Fruit fly (Drosophila melanogaster) whole organism, wandering third instar larva: ENCODE results near the gene mus304.
A peak's percentile ranks its signal among the peaks of the same experiment; 100 is the strongest.

Experiments
- Dfd ChIP-seq: fragments of >200 bp; optimal IDR thresholded peaks from 2 replicates; lab custom pipeline; 2017; ENCODE audit warnings: missing biosample characterization, missing genetic modification characterization
- Dif ChIP-seq: fragments of 200-275, 200-300 bp; sonication (Bioruptor generic); optimal IDR thresholded peaks from 2 replicates; lab custom pipeline; 2018; ENCODE audit warnings: missing biosample characterization, missing genetic modification characterization; ENCODE audit not compliant: partially characterized antibody
- HLH106 ChIP-seq: fragments of 200-800 bp; optimal IDR thresholded peaks from 3 replicates; lab custom pipeline; 2019; ENCODE audit warnings: missing biosample characterization, mild to moderate bottlenecking, missing genetic modification characterization, moderate library complexity
- Hr78 ChIP-seq: fragments of >200 bp; optimal IDR thresholded peaks from 2 replicates; lab custom pipeline; 2017; ENCODE audit warnings: missing biosample characterization, missing genetic modification characterization
- Mio ChIP-seq: sonication (Bioruptor generic); optimal IDR thresholded peaks from 2 replicates; lab custom pipeline; 2016; ENCODE audit warnings: missing biosample characterization, missing genetic modification characterization
- Myc ChIP-seq: fragments of >200 bp; optimal IDR thresholded peaks from 2 replicates; lab custom pipeline; 2017
- Sp1 ChIP-seq: fragments of 200-800 bp; sonication (Bioruptor generic); optimal IDR thresholded peaks from 3 replicates; lab custom pipeline; 2019; ENCODE audit warnings: missing biosample characterization, mild to moderate bottlenecking, missing genetic modification characterization, moderate library complexity
- foxo ChIP-seq, 2 experiments: fragments of 200-800 bp; sonication (Bioruptor generic); optimal IDR thresholded peaks; 2 replicates in 1 of 2; 3 replicates in 1 of 2; lab custom pipeline; 2016 to 2017; ENCODE audit warnings: missing biosample characterization in 2 of 2, missing genetic modification characterization in 2 of 2
- psq ChIP-seq: fragments of 200-800 bp; sonication (Bioruptor generic); optimal IDR thresholded peaks from 3 replicates; lab custom pipeline; 2017; ENCODE audit warnings: missing biosample characterization, mild to moderate bottlenecking, missing genetic modification characterization, moderate library complexity
- usp ChIP-seq: fragments of >200 bp; optimal IDR thresholded peaks from 2 replicates; lab custom pipeline; 2017; ENCODE audit warnings: missing biosample characterization, missing genetic modification characterization
- woc ChIP-seq: sonication (Bioruptor generic); optimal IDR thresholded peaks from 2 replicates; lab custom pipeline; 2016; ENCODE audit warnings: missing biosample characterization, mild to moderate bottlenecking, missing genetic modification characterization

DNA sequence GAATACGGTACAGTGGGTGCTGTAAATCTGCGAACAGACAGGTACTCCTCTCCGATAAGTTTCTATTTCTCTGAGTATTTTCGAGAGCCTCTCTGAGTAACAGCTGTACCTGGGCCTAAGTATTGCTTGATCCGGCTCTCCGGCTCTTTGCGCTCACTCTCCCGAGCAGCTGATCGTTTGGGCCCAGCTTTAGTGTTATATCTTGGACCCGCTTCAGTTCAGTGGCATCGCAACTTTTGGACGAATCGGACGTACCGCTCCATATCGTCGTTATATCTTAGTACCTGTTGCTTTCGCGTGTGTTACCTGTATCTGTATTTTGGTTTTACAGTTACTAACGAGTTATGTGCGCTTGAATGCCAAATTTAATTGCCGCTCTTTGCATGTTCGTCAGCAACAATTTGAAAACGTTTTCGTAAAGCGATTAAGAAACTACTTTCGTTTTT lies 29.6 kb downstream of the mus304 start, which contains the start of gene geko:
- TF ChIP-seq HLH106 (tag; lab: Kevin White, UChicago) (no peak), Mio (GFP tag; lab: Kevin White, UChicago) (no peak), Sp1 (GFP tag; lab: Kevin White, UChicago) (no peak), usp (GFP tag; lab: Kevin White, UChicago) (no peak), Dfd (no peak), Dif (GFP tag; lab: Kevin White, UChicago) (peak; percentile 83), Myc (lab: Kevin White, UChicago) (no peak), Hr78 (GFP tag; lab: Kevin White, UChicago) (no peak), foxo (GFP tag; optimal IDR thresholded peaks at IDR 0.05; lab: Kevin White, UChicago) (no peak), psq (GFP tag; lab: Kevin White, UChicago) (no peak), woc (GFP tag; lab: Kevin White, UChicago) (no peak)
